Fruit fly (Drosophila melanogaster) whole organism, embryonic: Measurements from ENCODE around the gene dj-1beta.
A peak's percentile ranks its signal among the peaks of the same experiment; 100 is the strongest.

Source experiments
- CG10979 ChIP-seq: fragments of 200-800 bp; sonication (Bioruptor generic); optimal IDR thresholded peaks from 2 replicates; lab custom pipeline; 2018; ENCODE audit warnings: missing biosample characterization, mild to moderate bottlenecking, missing genetic modification characterization, moderate library complexity
- CG13775 ChIP-seq: fragments of 200-800 bp; sonication (Bioruptor generic); optimal IDR thresholded peaks from 3 replicates; lab custom pipeline; 2017; ENCODE audit warnings: missing biosample characterization, mild to moderate bottlenecking, missing genetic modification characterization
- CG17568 ChIP-seq: fragments of 200-800 bp; sonication (Bioruptor generic); optimal IDR thresholded peaks from 2 replicates; lab custom pipeline; 2018; ENCODE audit warnings: missing biosample characterization, mild to moderate bottlenecking, missing genetic modification characterization, moderate library complexity
- CG1832 ChIP-seq: fragments of 200-800 bp; sonication (Bioruptor generic); optimal IDR thresholded peaks from 2 replicates; lab custom pipeline; 2017; ENCODE audit warnings: missing biosample characterization, mild to moderate bottlenecking, missing genetic modification characterization, inconsistent platforms
- CG18764 ChIP-seq: fragments of 200-800 bp; sonication (Bioruptor generic); optimal IDR thresholded peaks from 3 replicates; lab custom pipeline; 2016; ENCODE audit warnings: missing biosample characterization, missing genetic modification characterization
- CG2120 ChIP-seq: fragments of 200-800 bp; sonication (Bioruptor generic); optimal IDR thresholded peaks from 3 replicates; lab custom pipeline; 2016; ENCODE audit warnings: missing biosample characterization, missing genetic modification characterization
- CG30020 ChIP-seq: fragments of 200-800 bp; optimal IDR thresholded peaks from 2 replicates; lab custom pipeline; 2019; ENCODE audit warnings: missing biosample characterization, mild to moderate bottlenecking, missing genetic modification characterization, moderate library complexity
- CG30431 ChIP-seq: fragments of 200-800 bp; sonication (Bioruptor generic); optimal IDR thresholded peaks from 2 replicates; lab custom pipeline; 2017; ENCODE audit warnings: missing biosample characterization, missing genetic modification characterization
- CG31441 ChIP-seq: fragments of 200-800 bp; sonication (Bioruptor generic); IDR thresholded peaks from 2 replicates; pipeline ENCODE4 v1.3.6; 2022; ENCODE audit warnings: missing biosample characterization, missing genetic modification characterization
- CG3163 ChIP-seq: fragments of 200-800 bp; sonication (Bioruptor generic); optimal IDR thresholded peaks from 3 replicates; lab custom pipeline; 2016; ENCODE audit warnings: missing biosample characterization, missing genetic modification characterization
- CG34376 ChIP-seq: fragments of 200-800 bp; sonication (Bioruptor generic); optimal IDR thresholded peaks from 2 replicates; lab custom pipeline; 2018; ENCODE audit warnings: missing biosample characterization, mild to moderate bottlenecking, missing genetic modification characterization
- CG3726 ChIP-seq: fragments of 200-800 bp; sonication (Bioruptor generic); IDR thresholded peaks from 3 replicates; pipeline ENCODE4, ENCODE4 v1.3.6; 2022; ENCODE audit warnings: missing biosample characterization, missing genetic modification characterization
- CG3838 ChIP-seq: fragments of 200-800 bp; sonication (Bioruptor generic); optimal IDR thresholded peaks from 3 replicates; lab custom pipeline; 2016; ENCODE audit warnings: missing biosample characterization, missing genetic modification characterization
- CG43689 ChIP-seq: fragments of 200-800 bp; sonication (Bioruptor generic); IDR thresholded peaks from 2 replicates; pipeline ENCODE4 v1.3.6; 2022; ENCODE audit warnings: missing biosample characterization, missing genetic modification characterization
- CG4404 ChIP-seq: fragments of 200-800 bp; sonication (Bioruptor generic); IDR thresholded peaks from 2 replicates; pipeline ENCODE4 v1.3.6; 2022; ENCODE audit warnings: missing biosample characterization, missing genetic modification characterization
- CG4424 ChIP-seq: fragments of 200-800 bp; sonication (Bioruptor generic); optimal IDR thresholded peaks from 3 replicates; lab custom pipeline; 2016; ENCODE audit warnings: missing biosample characterization, missing genetic modification characterization
- CG4730 ChIP-seq: fragments of 200-800 bp; sonication (Bioruptor generic); IDR thresholded peaks from 2 replicates; pipeline ENCODE4 v1.3.6; 2022; ENCODE audit warnings: missing biosample characterization, missing genetic modification characterization
- CG7271 ChIP-seq: fragments of 200-800 bp; sonication (Bioruptor generic); optimal IDR thresholded peaks from 2 replicates; lab custom pipeline; 2018; ENCODE audit warnings: missing biosample characterization, mild to moderate bottlenecking, missing genetic modification characterization, moderate library complexity
- CG8290 ChIP-seq, 3 experiments: fragments of 200-800 bp; sonication (Bioruptor generic); optimal IDR thresholded peaks; 2 replicates each; lab custom pipeline; 2016 to 2019; ENCODE audit warnings: missing biosample characterization in 3 of 3, missing genetic modification characterization in 3 of 3, mild to moderate bottlenecking in 2 of 3, moderate library complexity in 1 of 3
- CG8359 ChIP-seq: fragments of 200-800 bp; sonication (Bioruptor generic); optimal IDR thresholded peaks from 2 replicates; lab custom pipeline; 2017; ENCODE audit warnings: missing biosample characterization, mild to moderate bottlenecking, missing genetic modification characterization, borderline replicate concordance
- CG9932 ChIP-seq: fragments of 200-800 bp; sonication (Bioruptor generic); IDR thresholded peaks from 2 replicates; pipeline ENCODE4 v1.3.6; 2022; ENCODE audit warnings: missing biosample characterization, missing genetic modification characterization
- D19B ChIP-seq: fragments of 200-800 bp; sonication (Bioruptor generic); optimal IDR thresholded peaks from 2 replicates; lab custom pipeline; 2017; ENCODE audit warnings: missing biosample characterization, mild to moderate bottlenecking, missing genetic modification characterization
- Doc3 ChIP-seq: fragments of 200-800 bp; sonication (Bioruptor generic); IDR thresholded peaks from 3 replicates; pipeline ENCODE4 v1.3.6; 2022; ENCODE audit warnings: missing biosample characterization, missing genetic modification characterization; ENCODE audit not compliant: partially characterized antibody
- Eip74EF ChIP-seq, 2 experiments: fragments of 200-800 bp in 1 of 2; fragments of >200 bp in 1 of 2; sonication (Bioruptor generic) in 1 of 2; optimal IDR thresholded peaks; 2 replicates each; lab custom pipeline; 2017 to 2019; ENCODE audit warnings: missing biosample characterization in 2 of 2, missing genetic modification characterization in 2 of 2, mild to moderate bottlenecking in 1 of 2, moderate library complexity in 1 of 2
- Ets65A ChIP-seq: fragments of 200-800 bp; sonication (Bioruptor generic); peaks from one replicate; lab custom pipeline; 2016; ENCODE audit warnings: missing biosample characterization, missing genetic modification characterization
- Gug ChIP-seq: fragments of 200-800 bp; sonication (Bioruptor generic); IDR thresholded peaks from 4 replicates; pipeline ENCODE4 v1.3.6; 2022; ENCODE audit warnings: missing biosample characterization, missing genetic modification characterization
- NK7.1 ChIP-seq: fragments of 200-800 bp; sonication (Bioruptor generic); optimal IDR thresholded peaks from 3 replicates; lab custom pipeline; 2016; ENCODE audit warnings: missing biosample characterization, missing genetic modification characterization
- Six4 ChIP-seq: fragments of 200-800 bp; sonication (Bioruptor generic); optimal IDR thresholded peaks from 2 replicates; lab custom pipeline; 2016; ENCODE audit warnings: missing biosample characterization, missing genetic modification characterization
- Taf1 ChIP-seq: fragments of 200-800 bp; sonication (Bioruptor generic); IDR thresholded peaks from 2 replicates; pipeline ENCODE4 v1.3.6; 2022; ENCODE audit warnings: missing biosample characterization, missing genetic modification characterization
- ara ChIP-seq: fragments of 200-800 bp; sonication (Bioruptor generic); IDR thresholded peaks from 2 replicates; pipeline ENCODE4 v1.3.6; 2022; ENCODE audit warnings: missing biosample characterization, missing genetic modification characterization
- ase ChIP-seq: fragments of 200-800 bp; sonication (Bioruptor generic); IDR thresholded peaks from 3 replicates; pipeline ENCODE4 v1.3.6; 2022; ENCODE audit warnings: missing biosample characterization, missing genetic modification characterization
- bsh ChIP-seq, 2 experiments: fragments of 200-800 bp; sonication (Bioruptor generic); optimal IDR thresholded peaks; 2 replicates each; lab custom pipeline; 2017 to 2018; ENCODE audit warnings: mild to moderate bottlenecking in 2 of 2, missing biosample characterization in 2 of 2, missing genetic modification characterization in 2 of 2, moderate library complexity in 1 of 2
- cato ChIP-seq: fragments of 200-800 bp; sonication (Bioruptor generic); optimal IDR thresholded peaks from 2 replicates; lab custom pipeline; 2016; ENCODE audit warnings: missing biosample characterization, missing genetic modification characterization, borderline replicate concordance
- caup ChIP-seq: fragments of 200-800 bp; sonication (Bioruptor generic); optimal IDR thresholded peaks from 3 replicates; lab custom pipeline; 2017; ENCODE audit warnings: missing biosample characterization, mild to moderate bottlenecking, missing genetic modification characterization, moderate library complexity; ENCODE audit not compliant: severe bottlenecking
- dysf ChIP-seq: fragments of 200-800 bp; sonication (Bioruptor generic); IDR thresholded peaks from 3 replicates; pipeline ENCODE4 v1.3.6; 2022; ENCODE audit warnings: missing biosample characterization, missing genetic modification characterization
- ewg ChIP-seq: fragments of 200-800 bp; sonication (Bioruptor generic); optimal IDR thresholded peaks from 3 replicates; lab custom pipeline; 2017; ENCODE audit warnings: mild to moderate bottlenecking, missing biosample characterization, missing genetic modification reagents, missing genetic modification characterization
- fd3F ChIP-seq: fragments of 200-800 bp; sonication (Bioruptor generic); optimal IDR thresholded peaks from 2 replicates; lab custom pipeline; 2018; ENCODE audit warnings: missing biosample characterization, mild to moderate bottlenecking, missing genetic modification characterization, moderate library complexity
- fd64A ChIP-seq: fragments of 200-800 bp; sonication (Bioruptor generic); optimal IDR thresholded peaks from 3 replicates; lab custom pipeline; 2018; ENCODE audit warnings: missing biosample characterization, mild to moderate bottlenecking, missing genetic modification characterization
- gce ChIP-seq: fragments of 200-800 bp; sonication (Bioruptor generic); IDR thresholded peaks from 3 replicates; pipeline ENCODE4 v1.3.6; 2022; ENCODE audit warnings: missing biosample characterization, missing genetic modification characterization
- gcm ChIP-seq: fragments of 200-800 bp; sonication (Bioruptor generic); optimal IDR thresholded peaks from 2 replicates; lab custom pipeline; 2019; ENCODE audit warnings: missing biosample characterization, mild to moderate bottlenecking, missing genetic modification characterization, moderate library complexity
- hth ChIP-seq: fragments of >200 bp; optimal IDR thresholded peaks from 2 replicates; lab custom pipeline; 2017; ENCODE audit warnings: inconsistent platforms
- lab ChIP-seq: fragments of 200-800 bp; sonication (Bioruptor generic); optimal IDR thresholded peaks from 3 replicates; lab custom pipeline; 2017; ENCODE audit warnings: missing biosample characterization, missing genetic modification characterization, mild to moderate bottlenecking, moderate library complexity, missing genetic modification reagents
- lov ChIP-seq, 2 experiments: fragments of 200-800 bp in 1 of 2; fragments of >200 bp in 1 of 2; sonication (Bioruptor generic) in 1 of 2; IDR thresholded peaks in 1 of 2; optimal IDR thresholded peaks in 1 of 2; 2 replicates in 1 of 2; 3 replicates in 1 of 2; pipeline versions ENCODE4 v1.3.6 to Lab custom; 2017 to 2022; ENCODE audit warnings: missing biosample characterization in 1 of 2, missing genetic modification characterization in 1 of 2
- nerfin-1 ChIP-seq: fragments of 200-800 bp; sonication (Bioruptor generic); optimal IDR thresholded peaks from 3 replicates; lab custom pipeline; 2019; ENCODE audit warnings: missing biosample characterization, mild to moderate bottlenecking, missing genetic modification characterization, moderate library complexity
- salm ChIP-seq: fragments of 200-800 bp; sonication (Bioruptor generic); optimal IDR thresholded peaks from 2 replicates; lab custom pipeline; 2018; ENCODE audit warnings: missing biosample characterization, mild to moderate bottlenecking, missing genetic modification characterization
- shn ChIP-seq: fragments of 200-800 bp; sonication (Bioruptor generic); optimal IDR thresholded peaks from 3 replicates; lab custom pipeline; 2016; ENCODE audit warnings: missing biosample characterization, missing genetic modification characterization
- sob ChIP-seq: fragments of 200-800 bp; sonication (Bioruptor generic); IDR thresholded peaks from 2 replicates; pipeline ENCODE4 v1.3.6; 2022; ENCODE audit warnings: missing biosample characterization, missing genetic modification characterization
- sr ChIP-seq: fragments of 200-800 bp; sonication (Bioruptor generic); IDR thresholded peaks from 3 replicates; pipeline ENCODE4 v1.3.6; 2022; ENCODE audit warnings: missing biosample characterization, missing genetic modification characterization
- z ChIP-seq: fragments of 200-800 bp; sonication (Bioruptor generic); IDR thresholded peaks from 3 replicates; pipeline ENCODE4 v1.3.6; 2022; ENCODE audit warnings: missing biosample characterization, missing genetic modification characterization

dj-1beta gene

DNA sequence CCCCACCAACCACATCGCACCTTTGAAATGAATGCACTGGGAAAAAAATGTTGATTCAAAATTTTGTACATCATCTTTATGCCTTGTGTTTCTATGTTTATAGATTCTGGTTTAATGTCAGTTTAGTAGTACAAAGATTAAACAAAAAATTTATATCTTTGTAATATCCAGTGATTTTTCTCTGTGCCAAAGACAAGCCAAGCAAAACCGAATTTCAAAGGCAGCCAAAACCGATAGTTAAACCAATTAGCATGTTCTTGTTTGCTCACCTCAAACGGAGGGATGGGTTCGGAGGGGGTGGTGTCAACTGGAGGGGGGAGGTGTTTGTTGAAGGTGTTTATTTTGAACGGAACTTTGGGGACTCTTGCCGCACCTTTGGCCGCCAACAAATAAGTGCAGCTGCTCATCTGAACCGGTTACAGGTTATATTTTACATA lies 7.0 kb downstream of the dj-1beta start (continued):
- peak in 1 of 2 experiments; percentile 92 for TF ChIP-seq bsh (GFP tag; optimal IDR thresholded peaks at IDR 0.05; lab: Kevin White, UChicago)
- peak; percentile 82 for TF ChIP-seq CG8359 (GFP tag; lab: Kevin White, UChicago)
- TF ChIP-seq CG3838 (GFP tag; lab: Kevin White, UChicago): peak; percentile 53
- 0 out of 3 replicates have a peak, but pooled peaks have one; percentile 78 for TF ChIP-seq CG3726 (GFP tag; lab: Robert Waterston, UW)
- peak; percentile 66 for TF ChIP-seq ewg (GFP tag; lab: Kevin White, UChicago)
- TF ChIP-seq salm (tag; lab: Kevin White, UChicago): peak; percentile 77
- peak; percentile 92 for TF ChIP-seq Ets65A (GFP tag; lab: Kevin White, UChicago)
- peak; percentile 55 for TF ChIP-seq CG30431 (GFP tag; lab: Kevin White, UChicago)
- TF ChIP-seq hth (lab: Kevin White, UChicago): no peak
- peak; percentile 87 for TF ChIP-seq sob
- peak; percentile 62 for TF ChIP-seq CG13775 (GFP tag; lab: Kevin White, UChicago)
- TF ChIP-seq sr (GFP tag; lab: Robert Waterston, UW): peak; percentile 62; the same call in 1 of the 3 replicates
- TF ChIP-seq CG4404 (GFP tag; lab: Robert Waterston, UW): peak; percentile 54
- peak; percentile 68 for TF ChIP-seq Gug
- peak; percentile 81 for TF ChIP-seq CG2120 (GFP tag; lab: Kevin White, UChicago)
- TF ChIP-seq z (GFP tag; lab: Robert Waterston, UW): no peak
- no peak for TF ChIP-seq lov (optimal IDR thresholded peaks at IDR 0.05; lab: Kevin White, UChicago)
- TF ChIP-seq lov (GFP tag; IDR thresholded peaks at IDR 0.05; lab: Robert Waterston, UW): peak; percentile 79; the same call in 1 of the 3 replicates
- TF ChIP-seq CG4424: peak; percentile 89
- no peak for TF ChIP-seq CG1832 (GFP tag; lab: Kevin White, UChicago)
- peak; percentile 91 for TF ChIP-seq CG31441 (GFP tag; lab: Robert Waterston, UW)
- TF ChIP-seq shn: peak; percentile 49
- peak; percentile 90 for TF ChIP-seq dysf (GFP tag; lab: Robert Waterston, UW)
- peak; percentile 74 for TF ChIP-seq CG17568 (GFP tag; lab: Kevin White, UChicago)
- TF ChIP-seq CG9932 (GFP tag; lab: Robert Waterston, UW): peak; percentile 66
- TF ChIP-seq Six4 (GFP tag; lab: Kevin White, UChicago): peak; percentile 85
- TF ChIP-seq ase (GFP tag; lab: Robert Waterston, UW): peak; percentile 85
- peak; percentile 91 for TF ChIP-seq CG10979 (tag; lab: Kevin White, UChicago)
- TF ChIP-seq CG7271 (tag; lab: Kevin White, UChicago): peak; percentile 65
- TF ChIP-seq fd3F: peak; percentile 74
- TF ChIP-seq Eip74EF (GFP tag; optimal IDR thresholded peaks at IDR 0.05; lab: Kevin White, UChicago): peak in 1 of 2 experiments; percentile 90
- TF ChIP-seq CG4730: peak; percentile 84
- TF ChIP-seq CG18764 (GFP tag; lab: Kevin White, UChicago): peak; percentile 79
- TF ChIP-seq lab (GFP tag; lab: Kevin White, UChicago): peak; percentile 91
- peak; percentile 19 for TF ChIP-seq CG30020 (tag; lab: Kevin White, UChicago)
- TF ChIP-seq CG43689: peak; percentile 58
- peak; percentile 38; the same call in 1 of the 2 replicates for TF ChIP-seq Taf1
- TF ChIP-seq CG8290 (GFP tag; optimal IDR thresholded peaks at IDR 0.05; lab: Kevin White, UChicago): peak; percentile 57
- peak in 1 of 2 experiments; percentile 91 for TF ChIP-seq CG8290 (tag; optimal IDR thresholded peaks at IDR 0.05; lab: Kevin White, UChicago)
- peak; percentile 71 for TF ChIP-seq NK7.1 (GFP tag; lab: Kevin White, UChicago)
- TF ChIP-seq CG3163 (GFP tag; lab: Kevin White, UChicago): peak; percentile 55
- TF ChIP-seq gce (GFP tag; lab: Robert Waterston, UW): peak; percentile 80; the same call in 2 of the 3 replicates
- TF ChIP-seq ara: peak; percentile 79; the same call in 1 of the 2 replicates
- peak; percentile 76 for TF ChIP-seq caup (GFP tag; lab: Kevin White, UChicago)
- TF ChIP-seq CG34376: no peak
- peak; percentile 22 for TF ChIP-seq D19B (GFP tag; lab: Kevin White, UChicago)
- TF ChIP-seq nerfin-1 (tag; lab: Kevin White, UChicago): peak; percentile 81
- peak; percentile 49 for TF ChIP-seq fd64A (GFP tag; lab: Kevin White, UChicago)
- TF ChIP-seq cato (GFP tag; lab: Kevin White, UChicago): peak; percentile 59
- no peak for TF ChIP-seq Doc3
- peak; percentile 78 for TF ChIP-seq gcm (GFP tag; lab: Kevin White, UChicago)
